Fruit fly (Drosophila melanogaster) whole organism, prepupa: ENCODE data around the gene CG15742.

Source experiments
- CG15336 ChIP-seq: fragments of 200-800 bp; sonication (Bioruptor generic); IDR thresholded peaks from 2 replicates; pipeline ENCODE4 v1.3.6; 2022; ENCODE audit warnings: missing biosample characterization, missing genetic modification characterization
- CG8319 ChIP-seq: fragments of 200-800 bp; sonication (Bioruptor generic); optimal IDR thresholded peaks from 3 replicates; lab custom pipeline; 2016; ENCODE audit warnings: missing biosample characterization, missing genetic modification characterization
- Hr39 ChIP-seq: fragments of 200-800 bp; sonication (Bioruptor generic); optimal IDR thresholded peaks from 2 replicates; lab custom pipeline; 2016; ENCODE audit warnings: missing biosample characterization, missing genetic modification characterization
- Met ChIP-seq: fragments of 200-800 bp; sonication (Bioruptor generic); optimal IDR thresholded peaks from 3 replicates; lab custom pipeline; 2016; ENCODE audit warnings: missing biosample characterization, missing genetic modification characterization
- Sox15 ChIP-seq: fragments of 200-800 bp; sonication (Bioruptor generic); optimal IDR thresholded peaks from 3 replicates; lab custom pipeline; 2016; ENCODE audit warnings: missing biosample characterization, missing genetic modification characterization
- fkh ChIP-seq: fragments of 200-800 bp; sonication (Bioruptor generic); optimal IDR thresholded peaks from 3 replicates; lab custom pipeline; 2017; ENCODE audit warnings: missing biosample characterization, mild to moderate bottlenecking, missing genetic modification characterization, moderate library complexity

- TF ChIP-seq Met (no peak), CG15336 (peak; percentile 31; the same call in 1 of the 2 replicates), Hr39 (no peak), fkh (GFP tag; lab: Kevin White, UChicago) (peak; percentile 60), CG8319 (GFP tag; lab: Kevin White, UChicago) (no peak), Sox15 (GFP tag; lab: Kevin White, UChicago) (no peak)
These were observed 1.3 kb downstream of the CG15742 start for dm6 chrX:13256967-13257366.
